Worm (Caenorhabditis elegans) whole organism, L1 larva: ENCODE measurements around the gene R12B2.8.

Source experiments
- C16A3.4 ChIP-seq: fragments of 150-350 bp; optimal IDR thresholded peaks from 2 replicates; lab custom pipeline; 2014; ENCODE audit warnings: missing biosample characterization, missing genetic modification characterization
- Y116A8C.19 ChIP-seq: sonication (generic microtip); optimal IDR thresholded peaks from 2 replicates; lab custom pipeline; 2016; ENCODE audit warnings: missing compliant biosample characterization, missing genetic modification characterization, borderline replicate concordance
- blmp-1 ChIP-seq: fragments of 150-350 bp; optimal IDR thresholded peaks from 2 replicates; lab custom pipeline; 2014; ENCODE audit warnings: missing biosample characterization, missing genetic modification characterization
- ceh-8 ChIP-seq: fragments of 200-800 bp; sonication (Bioruptor generic); optimal IDR thresholded peaks from 2 replicates; lab custom pipeline; 2018; ENCODE audit warnings: mild to moderate bottlenecking, missing genetic modification characterization, moderate library complexity, missing compliant biosample characterization
- ceh-88 ChIP-seq: fragments of 200-800 bp; sonication (Bioruptor generic); IDR thresholded peaks from 2 replicates; pipeline ENCODE4 v1.3.6; 2022; ENCODE audit warnings: missing genetic modification characterization, missing compliant biosample characterization
- ces-1 ChIP-seq: fragments of 150-350 bp; optimal IDR thresholded peaks from 2 replicates; lab custom pipeline; 2014; ENCODE audit warnings: missing biosample characterization, missing genetic modification reagents, missing genetic modification characterization
- efl-1 ChIP-seq, 4 experiments: fragments of 150-350 bp; optimal IDR thresholded peaks in 3 of 4; peaks in 1 of 4; 1 replicate in 1 of 4; 2 replicates in 3 of 4; lab custom pipeline; 2014; ENCODE audit warnings: missing biosample characterization in 2 of 4, missing genetic modification characterization in 2 of 4, missing genetic modification reagents in 2 of 4
- efl-3 ChIP-seq: fragments of 200-800 bp; sonication (Bioruptor generic); optimal IDR thresholded peaks from 2 replicates; lab custom pipeline; 2018; ENCODE audit warnings: mild to moderate bottlenecking, missing genetic modification characterization, missing compliant biosample characterization
- egl-13 ChIP-seq: sonication (generic microtip); optimal IDR thresholded peaks from 2 replicates; lab custom pipeline; 2016; ENCODE audit warnings: missing genotype, missing genetic modification reagents, missing genetic modification characterization, missing compliant biosample characterization
- fkh-10 ChIP-seq: sonication (generic microtip); optimal IDR thresholded peaks from 2 replicates; lab custom pipeline; 2017; ENCODE audit warnings: missing biosample characterization, missing genetic modification reagents, missing genetic modification characterization
- fkh-4 ChIP-seq: sonication (generic microtip); optimal IDR thresholded peaks from 2 replicates; lab custom pipeline; 2016; ENCODE audit warnings: missing compliant biosample characterization, missing genetic modification characterization, borderline replicate concordance
- fkh-8 ChIP-seq: sonication (generic microtip); optimal IDR thresholded peaks from 2 replicates; lab custom pipeline; 2016; ENCODE audit warnings: mild to moderate bottlenecking, missing genetic modification characterization, missing compliant biosample characterization
- fos-1 ChIP-seq: fragments of 150-350 bp; optimal IDR thresholded peaks from 2 replicates; lab custom pipeline; 2014; ENCODE audit warnings: missing biosample characterization, missing genetic modification characterization
- grh-1 ChIP-seq: fragments of 200-800 bp; sonication (Bioruptor generic); IDR thresholded peaks from 2 replicates; pipeline ENCODE4 v1.3.6; 2022; ENCODE audit warnings: missing genetic modification reagents, missing genetic modification characterization, missing compliant biosample characterization
- hlh-17 ChIP-seq: fragments of 200-800 bp; sonication (Bioruptor generic); optimal IDR thresholded peaks from 2 replicates; lab custom pipeline; 2018; ENCODE audit warnings: missing genetic modification characterization, mild to moderate bottlenecking, missing compliant biosample characterization, moderate library complexity, borderline replicate concordance
- irx-1 ChIP-seq: sonication (generic microtip); optimal IDR thresholded peaks from 2 replicates; lab custom pipeline; 2016; ENCODE audit warnings: missing genetic modification characterization, missing compliant biosample characterization
- lin-14 ChIP-seq: fragments of 200-800 bp; sonication (Bioruptor generic); optimal IDR thresholded peaks from 2 replicates; lab custom pipeline; 2018; ENCODE audit warnings: mild to moderate bottlenecking, missing genetic modification characterization, moderate library complexity, missing compliant biosample characterization
- lin-15B ChIP-seq: fragments of 150-350 bp; sonication (generic microtip); optimal IDR thresholded peaks from 3 replicates; lab custom pipeline; 2014; ENCODE audit warnings: missing biosample characterization, missing genetic modification characterization
- lin-35 ChIP-seq, 2 experiments: fragments of 150-350 bp; optimal IDR thresholded peaks; 2 replicates each; lab custom pipeline; 2014; ENCODE audit warnings: missing biosample characterization in 2 of 2, missing genetic modification characterization in 2 of 2, missing genetic modification reagents in 2 of 2
- lin-39 ChIP-seq: fragments of 150-350 bp; optimal IDR thresholded peaks from 2 replicates; lab custom pipeline; 2014; ENCODE audit warnings: missing biosample characterization, missing genetic modification reagents, missing genetic modification characterization
- lir-3 ChIP-seq: sonication (generic microtip); optimal IDR thresholded peaks from 2 replicates; lab custom pipeline; 2016; ENCODE audit warnings: mild to moderate bottlenecking, missing genetic modification characterization, moderate library complexity, missing compliant biosample characterization; ENCODE audit not compliant: poor library complexity
- lsy-2 ChIP-seq, 2 experiments: fragments of 150-350 bp; optimal IDR thresholded peaks; 2 replicates each; lab custom pipeline; 2014; ENCODE audit warnings: missing biosample characterization in 2 of 2, missing genetic modification characterization in 2 of 2
- mdl-1 ChIP-seq, 2 experiments: fragments of 150-350 bp; optimal IDR thresholded peaks; 2 replicates each; lab custom pipeline; 2014 to 2017; ENCODE audit warnings: missing biosample characterization in 2 of 2, missing genetic modification characterization in 2 of 2, inconsistent platforms in 1 of 2
- mef-2 ChIP-seq: fragments of 150-350 bp; optimal IDR thresholded peaks from 2 replicates; lab custom pipeline; 2014; ENCODE audit warnings: missing biosample characterization, missing genetic modification characterization
- mep-1 ChIP-seq: fragments of 150-350 bp; optimal IDR thresholded peaks from 2 replicates; lab custom pipeline; 2014; ENCODE audit warnings: missing biosample characterization, missing genetic modification characterization
- nhr-11 ChIP-seq: fragments of 150-350 bp; optimal IDR thresholded peaks from 2 replicates; lab custom pipeline; 2014; ENCODE audit warnings: missing biosample characterization, missing genetic modification characterization
- nhr-12 ChIP-seq: sonication (generic microtip); optimal IDR thresholded peaks from 2 replicates; lab custom pipeline; 2017; ENCODE audit warnings: missing biosample characterization, missing genetic modification characterization
- nhr-20 ChIP-seq: sonication (generic microtip); optimal IDR thresholded peaks from 2 replicates; lab custom pipeline; 2016; ENCODE audit warnings: mild to moderate bottlenecking, missing genetic modification characterization, missing compliant biosample characterization
- nhr-47 ChIP-seq: sonication (generic microtip); optimal IDR thresholded peaks from 2 replicates; lab custom pipeline; 2016; ENCODE audit warnings: mild to moderate bottlenecking, missing genetic modification characterization, moderate library complexity, missing compliant biosample characterization
- nhr-71 ChIP-seq: sonication (generic microtip); optimal IDR thresholded peaks from 2 replicates; lab custom pipeline; 2016; ENCODE audit warnings: mild to moderate bottlenecking, missing genetic modification characterization, moderate library complexity, missing compliant biosample characterization
- nhr-76 ChIP-seq: sonication (generic microtip); optimal IDR thresholded peaks from 2 replicates; lab custom pipeline; 2017; ENCODE audit warnings: missing biosample characterization, missing genetic modification characterization
- nhr-84 ChIP-seq: sonication (generic microtip); optimal IDR thresholded peaks from 2 replicates; lab custom pipeline; 2017; ENCODE audit warnings: missing biosample characterization, missing genetic modification characterization
- nhr-85 ChIP-seq: sonication (generic microtip); peaks from one replicate; lab custom pipeline; 2016; ENCODE audit warnings: missing genetic modification characterization, inconsistent platforms, missing compliant biosample characterization
- nhr-90 ChIP-seq: sonication (generic microtip); optimal IDR thresholded peaks from 2 replicates; lab custom pipeline; 2016; ENCODE audit warnings: mild to moderate bottlenecking, missing genetic modification characterization, missing compliant biosample characterization; ENCODE audit not compliant: poor library complexity
- pqm-1 ChIP-seq: sonication (generic microtip); optimal IDR thresholded peaks from 3 replicates; lab custom pipeline; 2017; ENCODE audit warnings: missing biosample characterization, missing genetic modification characterization
- rnt-1 ChIP-seq: sonication (generic microtip); optimal IDR thresholded peaks from 2 replicates; lab custom pipeline; 2016; ENCODE audit warnings: mild to moderate bottlenecking, missing genetic modification characterization, moderate library complexity, missing compliant biosample characterization
- skn-1 ChIP-seq: fragments of 150-350 bp; optimal IDR thresholded peaks from 2 replicates; lab custom pipeline; 2014; ENCODE audit warnings: missing biosample characterization, missing genetic modification characterization
- snpc-4 ChIP-seq: fragments of 150-350 bp; optimal IDR thresholded peaks from 2 replicates; lab custom pipeline; 2014; ENCODE audit warnings: missing biosample characterization, missing genetic modification characterization
- snu-23 ChIP-seq: sonication (generic microtip); optimal IDR thresholded peaks from 2 replicates; lab custom pipeline; 2016; ENCODE audit warnings: missing genetic modification characterization, missing compliant biosample characterization
- sptf-1 ChIP-seq: fragments of 150-350 bp; optimal IDR thresholded peaks from 2 replicates; lab custom pipeline; 2014; ENCODE audit warnings: missing biosample characterization, missing genetic modification characterization
- sup-37 ChIP-seq: fragments of 200-800 bp; sonication (Bioruptor generic); optimal IDR thresholded peaks from 2 replicates; lab custom pipeline; 2018; ENCODE audit warnings: mild to moderate bottlenecking, missing genetic modification characterization, missing compliant biosample characterization
- tbx-2 ChIP-seq: sonication (generic microtip); optimal IDR thresholded peaks from 2 replicates; lab custom pipeline; 2016; ENCODE audit warnings: missing genetic modification characterization, missing compliant biosample characterization
- unc-130 ChIP-seq: fragments of 150-350 bp; optimal IDR thresholded peaks from 2 replicates; lab custom pipeline; 2017; ENCODE audit warnings: missing biosample characterization, missing genetic modification characterization, inconsistent platforms
- unc-86 ChIP-seq: sonication (generic microtip); optimal IDR thresholded peaks from 2 replicates; lab custom pipeline; 2016; ENCODE audit warnings: missing genetic modification characterization, missing compliant biosample characterization
- ztf-4 ChIP-seq: fragments of 150-350 bp; optimal IDR thresholded peaks from 2 replicates; lab custom pipeline; 2014; ENCODE audit warnings: missing biosample characterization, missing genetic modification characterization

R12B2.8 gene

ce11 chrIII:5836261-5836660 is 12.5 kb downstream of the R12B2.8 start (continued):
- TF ChIP-seq sptf-1 (tag; lab: Kevin White, UChicago) (no peak), nhr-85 (peak; percentile 80), nhr-47 (tag; lab: Kevin White, UChicago) (no peak), lin-39 (tag; lab: Kevin White, UChicago) (no peak), Y116A8C.19 (tag; lab: Kevin White, UChicago) (no peak), ceh-88 (GFP tag; lab: Robert Waterston, UW) (no peak), ces-1 (GFP tag; lab: Kevin White, UChicago) (no peak), ztf-4 (tag; lab: Kevin White, UChicago) (no peak), lin-35 (GFP tag; optimal IDR thresholded peaks at IDR 0.05; lab: Kevin White, UChicago) (no peak), irx-1 (tag; lab: Kevin White, UChicago) (no peak), egl-13 (tag; lab: Kevin White, UChicago) (no peak), nhr-84 (tag; lab: Kevin White, UChicago) (no peak), fkh-10 (GFP tag; lab: Kevin White, UChicago) (no peak), mef-2 (no peak), unc-130 (tag; lab: Kevin White, UChicago) (no peak), rnt-1 (tag; lab: Kevin White, UChicago) (no peak), lin-15B (tag; lab: Kevin White, UChicago) (no peak), snpc-4 (tag; lab: Kevin White, UChicago) (no peak), efl-1 (optimal IDR thresholded peaks at IDR 0.05; lab: Kevin White, UChicago) (no peak), efl-1 (GFP tag; optimal IDR thresholded peaks at IDR 0.05 in 1 of 2; lab: Kevin White, UChicago) (peak in 1 of 2 experiments; percentile 89), ceh-8 (GFP tag; lab: Kevin White, UChicago) (no peak), C16A3.4 (no peak), pqm-1 (no peak), nhr-20 (tag; lab: Kevin White, UChicago) (peak; percentile 16)

DNA sequence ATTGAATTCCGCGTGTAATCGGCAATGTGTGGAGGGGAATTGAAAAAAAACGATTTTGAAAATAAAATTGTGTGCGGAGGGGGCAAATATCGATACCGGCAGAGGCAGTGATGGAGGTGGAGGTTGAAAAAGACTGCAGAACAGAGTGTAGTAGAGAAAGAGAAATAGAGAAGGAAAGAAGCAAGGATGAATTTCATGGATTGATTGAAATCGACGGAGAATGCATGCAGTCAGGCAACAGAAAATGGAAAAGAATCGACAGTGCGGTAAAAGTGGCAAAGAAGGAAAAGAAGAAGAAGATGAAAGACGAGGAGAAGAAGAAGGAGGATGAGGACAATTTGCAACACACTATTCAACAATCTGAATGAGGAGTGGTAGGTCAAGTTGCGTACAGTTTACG is 13.1 kb downstream of the R12B2.8 start, which contains the start of gene W04D12.1:
W04D12.1 (plus strand) TSS at position 111 of the 400 bp plus-strand sequence.
- TF ChIP-seq nhr-85: peak; percentile 72
- no peak for TF ChIP-seq nhr-76 (tag; lab: Kevin White, UChicago)
- TF ChIP-seq lin-35 (GFP tag; optimal IDR thresholded peaks at IDR 0.05; lab: Kevin White, UChicago): peak in 1 of 2 experiments; percentile 35
- TF ChIP-seq blmp-1: peak; percentile 94
- TF ChIP-seq efl-1 (optimal IDR thresholded peaks at IDR 0.05; lab: Kevin White, UChicago): peak in 1 of 2 experiments; percentile 11
- TF ChIP-seq efl-1 (GFP tag; optimal IDR thresholded peaks at IDR 0.05 in 1 of 2; lab: Kevin White, UChicago): no peak
- peak; percentile 12 for TF ChIP-seq nhr-71 (tag; lab: Kevin White, UChicago)
- peak; percentile 33 for TF ChIP-seq nhr-20 (tag; lab: Kevin White, UChicago)
- peak; percentile 29 for TF ChIP-seq skn-1 (tag; lab: Kevin White, UChicago)
- peak; percentile 20 for TF ChIP-seq snu-23
- TF ChIP-seq nhr-47 (tag; lab: Kevin White, UChicago): no peak
- no peak for TF ChIP-seq nhr-12
- no peak for TF ChIP-seq fkh-8
- peak in 1 of 2 experiments; percentile 24 for TF ChIP-seq lsy-2 (tag; optimal IDR thresholded peaks at IDR 0.05; lab: Kevin White, UChicago)
- TF ChIP-seq lir-3: no peak
- TF ChIP-seq mep-1: peak; percentile 56
- TF ChIP-seq rnt-1 (tag; lab: Kevin White, UChicago): peak; percentile 15
- TF ChIP-seq lin-14: peak; percentile 21
- TF ChIP-seq unc-130 (tag; lab: Kevin White, UChicago): peak; percentile 6

ce11 chrIII:5838159-5839046 is 14.7 kb downstream of the R12B2.8 start:
- peak in 1 of 2 experiments; percentile 84 for TF ChIP-seq mdl-1 (tag; optimal IDR thresholded peaks at IDR 0.05; lab: Kevin White, UChicago)
- peak; percentile 62 for TF ChIP-seq nhr-90
- TF ChIP-seq nhr-11 (tag; lab: Kevin White, UChicago): no peak
- no peak for TF ChIP-seq efl-3
- no peak for TF ChIP-seq fos-1 (tag; lab: Kevin White, UChicago)
- no peak for TF ChIP-seq lir-3
- TF ChIP-seq snpc-4 (tag; lab: Kevin White, UChicago): no peak
- TF ChIP-seq grh-1 (GFP tag; lab: Robert Waterston, UW): no peak
- TF ChIP-seq sup-37: no peak
- no peak for TF ChIP-seq pqm-1
- no peak for TF ChIP-seq unc-86
- TF ChIP-seq lin-14: peak; percentile 72
- peak in 1 of 2 experiments; percentile 46 for TF ChIP-seq lsy-2 (tag; optimal IDR thresholded peaks at IDR 0.05; lab: Kevin White, UChicago)
- TF ChIP-seq tbx-2 (tag; lab: Kevin White, UChicago): peak; percentile 66
- TF ChIP-seq unc-130 (tag; lab: Kevin White, UChicago): peak; percentile 51
- TF ChIP-seq nhr-84 (tag; lab: Kevin White, UChicago): no peak
- TF ChIP-seq hlh-17: no peak
- TF ChIP-seq nhr-76 (tag; lab: Kevin White, UChicago): no peak
- TF ChIP-seq fkh-4 (tag; lab: Kevin White, UChicago): no peak
- TF ChIP-seq mep-1: peak; percentile 25
